Worm (Caenorhabditis elegans) whole organism, L4 larva: Measurements from ENCODE around the gene col-110.

Experiments used
- D1046.2 ChIP-seq: fragments of 200-800 bp; sonication (Bioruptor generic); IDR thresholded peaks from 2 replicates; pipeline ENCODE4 v1.3.6; 2022; ENCODE audit warnings: missing genetic modification characterization, missing compliant biosample characterization
- F37D6.2 ChIP-seq: sonication (generic microtip); optimal IDR thresholded peaks from 2 replicates; lab custom pipeline; 2016; ENCODE audit warnings: mild to moderate bottlenecking, missing genetic modification characterization, missing compliant biosample characterization
- R02D3.7 ChIP-seq: fragments of 150-350 bp; sonication (generic microtip); optimal IDR thresholded peaks from 3 replicates; lab custom pipeline; 2014; ENCODE audit warnings: missing biosample characterization, missing genetic modification characterization
- T20F7.1 ChIP-seq: fragments of 200-800 bp; sonication (Bioruptor generic); optimal IDR thresholded peaks from 2 replicates; lab custom pipeline; 2018; ENCODE audit warnings: mild to moderate bottlenecking, missing genetic modification characterization, missing compliant biosample characterization
- Y105C5A.15 ChIP-seq: fragments of 200-800 bp; sonication (Bioruptor generic); IDR thresholded peaks from 2 replicates; pipeline ENCODE4 v1.3.6; 2022; ENCODE audit warnings: missing genetic modification characterization, missing compliant biosample characterization
- Y48G9A.11 ChIP-seq: fragments of 200-800 bp; sonication (Bioruptor generic); IDR thresholded peaks from 2 replicates; pipeline ENCODE4 v1.3.6; 2022; ENCODE audit warnings: missing genetic modification reagents, missing genetic modification characterization, missing compliant biosample characterization
- Y5F2A.4 ChIP-seq: fragments of 200-800 bp; sonication (Bioruptor generic); optimal IDR thresholded peaks from 2 replicates; lab custom pipeline; 2018; ENCODE audit warnings: mild to moderate bottlenecking, missing genetic modification characterization, missing compliant biosample characterization
- Y75B8A.6 ChIP-seq: fragments of 200-800 bp; sonication (Bioruptor generic); IDR thresholded peaks from 2 replicates; pipeline ENCODE4 v1.3.6; 2022; ENCODE audit warnings: missing genetic modification reagents, missing genetic modification characterization, missing compliant biosample characterization
- ZK337.2 ChIP-seq: fragments of 200-800 bp; sonication (Bioruptor generic); IDR thresholded peaks from 2 replicates; pipeline ENCODE4 v1.3.6; 2022; ENCODE audit warnings: missing genetic modification reagents, missing genetic modification characterization, missing compliant biosample characterization
- aha-1 ChIP-seq: fragments of 150-350 bp; peaks from one replicate; lab custom pipeline; 2014; ENCODE audit warnings: missing biosample characterization, missing genetic modification characterization
- aly-2 ChIP-seq: sonication (generic microtip); optimal IDR thresholded peaks from 2 replicates; lab custom pipeline; 2018; ENCODE audit warnings: missing biosample characterization, missing genetic modification characterization
- ama-1 ChIP-seq: fragments of 150-350 bp; optimal IDR thresholded peaks from 2 replicates; lab custom pipeline; 2014; ENCODE audit warnings: inconsistent platforms, mixed read lengths
- ceh-32 ChIP-seq: sonication (generic microtip); optimal IDR thresholded peaks from 2 replicates; lab custom pipeline; 2016; ENCODE audit warnings: mild to moderate bottlenecking, missing genetic modification characterization, missing compliant biosample characterization; ENCODE audit not compliant: poor library complexity
- cey-2 ChIP-seq: sonication (generic microtip); optimal IDR thresholded peaks from 3 replicates; lab custom pipeline; 2017; ENCODE audit warnings: missing genetic modification characterization, mild to moderate bottlenecking, missing compliant biosample characterization, antibody characterized with exemption, borderline replicate concordance; ENCODE audit not compliant: insufficient read depth
- daf-12 ChIP-seq: fragments of 150-350 bp; optimal IDR thresholded peaks from 2 replicates; lab custom pipeline; 2014; ENCODE audit warnings: missing biosample characterization, missing genetic modification reagents, missing genetic modification characterization
- daf-16 ChIP-seq, 3 experiments: sonication (generic microtip); optimal IDR thresholded peaks; 2 replicates each; lab custom pipeline; 2016 to 2017; ENCODE audit warnings: missing genetic modification characterization in 3 of 3, missing genetic modification reagents in 3 of 3, mild to moderate bottlenecking in 2 of 3, missing compliant biosample characterization in 2 of 3, missing biosample characterization in 1 of 3, moderate library complexity in 1 of 3
- dmd-6 ChIP-seq: fragments of 200-800 bp; sonication (Bioruptor generic); IDR thresholded peaks from 2 replicates; pipeline ENCODE4 v1.3.6; 2022; ENCODE audit warnings: missing genetic modification reagents, missing genetic modification characterization, missing compliant biosample characterization
- fkh-10 ChIP-seq: fragments of 150-350 bp; optimal IDR thresholded peaks from 2 replicates; lab custom pipeline; 2014; ENCODE audit warnings: missing biosample characterization, missing genetic modification reagents, missing genetic modification characterization
- fos-1 ChIP-seq: fragments of 150-350 bp; optimal IDR thresholded peaks from 2 replicates; lab custom pipeline; 2014; ENCODE audit warnings: missing biosample characterization, missing genetic modification characterization
- gei-8 ChIP-seq: fragments of 200-800 bp; sonication (Bioruptor generic); optimal IDR thresholded peaks from 2 replicates; lab custom pipeline; 2018; ENCODE audit warnings: mild to moderate bottlenecking, missing genetic modification characterization, missing compliant biosample characterization
- hlh-11 ChIP-seq: fragments of 200-800 bp; sonication (Bioruptor generic); optimal IDR thresholded peaks from 2 replicates; lab custom pipeline; 2018; ENCODE audit warnings: mild to moderate bottlenecking, missing genetic modification characterization, missing compliant biosample characterization
- lin-1 ChIP-seq: fragments of 200-800 bp; sonication (Bioruptor generic); IDR thresholded peaks from 2 replicates; pipeline ENCODE4 v1.3.6; 2022; ENCODE audit warnings: missing genetic modification reagents, missing genetic modification characterization, missing compliant biosample characterization
- lin-13 ChIP-seq: fragments of 150-350 bp; optimal IDR thresholded peaks from 2 replicates; lab custom pipeline; 2014; ENCODE audit warnings: missing biosample characterization, missing genetic modification reagents, missing genetic modification characterization
- lin-38 ChIP-seq: fragments of 200-800 bp; sonication (Bioruptor generic); IDR thresholded peaks from 2 replicates; pipeline ENCODE4 v1.3.6; 2022; ENCODE audit warnings: missing genetic modification reagents, missing genetic modification characterization, missing compliant biosample characterization
- madf-5 ChIP-seq, 2 experiments: fragments of 200-800 bp; sonication (Bioruptor generic); IDR thresholded peaks; 2 replicates each; pipeline ENCODE4 v1.3.6; 2022; ENCODE audit warnings: missing compliant biosample characterization in 2 of 2, missing genetic modification characterization in 2 of 2
- mdl-1 ChIP-seq, 2 experiments: fragments of 150-350 bp in 1 of 2; sonication (generic microtip) in 1 of 2; optimal IDR thresholded peaks; 2 replicates each; lab custom pipeline; 2014 to 2017; ENCODE audit warnings: missing biosample characterization in 2 of 2, missing genetic modification characterization in 2 of 2
- mes-2 ChIP-seq: sonication (generic microtip); optimal IDR thresholded peaks from 2 replicates; lab custom pipeline; 2016; ENCODE audit warnings: missing genotype, mild to moderate bottlenecking, missing genetic modification characterization, missing compliant biosample characterization; ENCODE audit not compliant: poor library complexity, severe bottlenecking
- mxl-2 ChIP-seq: fragments of 200-800 bp; sonication (Bioruptor generic); conservative IDR thresholded peaks from 2 replicates; pipeline ENCODE4 v1.3.6; 2022; ENCODE audit warnings: missing genetic modification reagents, missing genetic modification characterization, missing compliant biosample characterization
- nhr-10 ChIP-seq: fragments of 150-350 bp; optimal IDR thresholded peaks from 2 replicates; lab custom pipeline; 2014; ENCODE audit warnings: missing biosample characterization, missing genetic modification characterization
- nhr-11 ChIP-seq: fragments of 150-350 bp; optimal IDR thresholded peaks from 2 replicates; lab custom pipeline; 2014; ENCODE audit warnings: missing biosample characterization, missing genetic modification characterization
- nhr-111 ChIP-seq: fragments of 200-800 bp; sonication (Bioruptor generic); optimal IDR thresholded peaks from 2 replicates; lab custom pipeline; 2018; ENCODE audit warnings: mild to moderate bottlenecking, missing genetic modification characterization, missing compliant biosample characterization
- nhr-25 ChIP-seq: sonication (generic microtip); optimal IDR thresholded peaks from 2 replicates; lab custom pipeline; 2017; ENCODE audit warnings: missing genetic modification characterization, mild to moderate bottlenecking, missing compliant biosample characterization, antibody characterized with exemption, moderate library complexity, borderline replicate concordance; ENCODE audit not compliant: insufficient read depth
- nhr-28 ChIP-seq: fragments of 150-350 bp; optimal IDR thresholded peaks from 2 replicates; lab custom pipeline; 2014; ENCODE audit warnings: missing biosample characterization, missing genetic modification characterization
- nhr-42 ChIP-seq: fragments of 200-800 bp; sonication (Bioruptor generic); IDR thresholded peaks from 2 replicates; pipeline ENCODE4 v1.3.6; 2022; ENCODE audit warnings: missing genetic modification characterization, missing compliant biosample characterization
- nhr-77 ChIP-seq: fragments of 150-350 bp; optimal IDR thresholded peaks from 2 replicates; lab custom pipeline; 2014; ENCODE audit warnings: missing biosample characterization, missing genetic modification characterization
- php-3 ChIP-seq: fragments of 200-800 bp; sonication (Bioruptor generic); IDR thresholded peaks from 2 replicates; pipeline ENCODE4 v1.3.6; 2022; ENCODE audit warnings: missing genetic modification reagents, missing genetic modification characterization, missing compliant biosample characterization
- saeg-2 ChIP-seq: fragments of 200-800 bp; sonication (Bioruptor generic); IDR thresholded peaks from 2 replicates; pipeline ENCODE4 v1.3.6; 2022; ENCODE audit warnings: missing genetic modification reagents, missing genetic modification characterization, missing compliant biosample characterization
- spr-1 ChIP-seq: sonication (generic microtip); optimal IDR thresholded peaks from 2 replicates; lab custom pipeline; 2016; ENCODE audit warnings: mild to moderate bottlenecking, missing genetic modification characterization, missing compliant biosample characterization
- unc-62 ChIP-seq, 3 experiments: fragments of 150-350 bp in 1 of 3; sonication (generic microtip); optimal IDR thresholded peaks in 2 of 3; peaks in 1 of 3; 1 replicate in 1 of 3; 2 replicates in 2 of 3; lab custom pipeline; 2014 to 2017; ENCODE audit warnings: missing biosample characterization in 3 of 3, missing genetic modification characterization in 3 of 3, missing genetic modification reagents in 3 of 3, missing genotype in 1 of 3
- vab-7 ChIP-seq: fragments of 200-800 bp; sonication (Bioruptor generic); IDR thresholded peaks from 2 replicates; pipeline ENCODE4 v1.3.6; 2022; ENCODE audit warnings: missing genetic modification reagents, missing genetic modification characterization, missing compliant biosample characterization
- ztf-7 ChIP-seq: fragments of 150-350 bp; optimal IDR thresholded peaks from 2 replicates; lab custom pipeline; 2014; ENCODE audit warnings: missing biosample characterization, missing genetic modification characterization

col-110 gene

DNA sequence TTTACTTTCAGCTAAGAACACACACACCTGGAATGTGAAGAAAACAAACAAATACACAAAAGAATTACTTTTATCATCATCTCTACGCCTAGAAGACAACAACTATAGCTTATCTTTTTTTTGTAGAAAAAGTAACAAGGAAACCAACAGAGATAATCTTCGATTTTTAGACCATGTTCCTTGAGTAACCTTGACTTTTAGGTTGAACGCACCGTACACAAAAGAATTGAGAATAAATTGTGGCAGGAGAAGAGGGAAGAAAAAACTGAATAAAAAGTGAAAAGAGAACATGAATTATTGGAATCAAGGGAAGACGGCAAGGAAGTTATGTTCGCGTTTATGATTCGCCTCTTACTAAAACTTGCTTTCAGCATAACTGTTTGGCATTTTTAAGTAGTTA lies 31.5 kb upstream of the col-110 start:
- TF ChIP-seq nhr-28 (peak; percentile 63), nhr-25 (tag; lab: Kevin White, UChicago) (peak; percentile 56), daf-12 (tag; lab: Kevin White, UChicago) (no peak)

DNA sequence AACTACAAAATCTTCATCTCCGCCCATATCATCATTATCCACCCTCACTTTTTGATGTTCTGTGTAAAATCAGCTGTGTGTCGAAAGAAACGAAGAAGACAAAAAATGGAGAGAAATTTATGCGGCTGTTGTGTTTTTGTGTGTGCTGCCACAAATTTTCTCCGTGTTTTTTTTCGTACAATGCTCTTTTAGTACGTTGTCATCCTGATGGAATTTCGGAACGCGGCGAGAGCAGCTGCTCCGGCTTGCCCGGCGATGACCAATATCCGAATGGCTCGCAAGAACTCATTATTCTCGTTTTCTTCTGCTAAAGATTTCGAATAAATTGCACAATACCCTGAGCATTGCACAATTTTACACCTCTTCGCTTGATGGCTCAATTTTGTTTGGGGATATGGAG lies 29.9 kb upstream of the col-110 start:
- TF ChIP-seq hlh-11 (peak; percentile 6), aha-1 (tag; lab: Kevin White, UChicago) (peak; percentile 76), nhr-28 (peak; percentile 41), T20F7.1 (no peak), ZK337.2 (GFP tag; lab: Robert Waterston, UW) (0 out of 2 replicates have a peak, but pooled peaks have one; percentile 28)

DNA sequence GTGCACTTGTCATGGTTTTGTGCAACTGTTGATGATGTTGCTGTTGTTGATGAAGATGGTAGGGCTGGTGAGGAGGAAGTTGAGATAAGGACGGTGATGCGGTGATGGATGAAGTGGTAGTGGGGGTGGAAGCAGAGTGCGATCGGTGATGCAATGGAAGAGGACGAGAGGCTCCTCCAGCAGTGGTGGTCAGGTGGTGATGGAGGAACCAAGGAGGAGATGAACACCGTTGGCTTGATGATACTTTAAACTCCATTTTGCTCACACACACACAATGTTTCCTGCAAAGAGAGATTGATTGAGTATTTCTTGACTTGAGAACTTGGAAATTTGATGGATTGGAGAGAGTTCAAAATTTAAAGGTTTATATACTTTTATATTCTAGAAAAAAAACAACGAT lies 28.4 kb upstream of the col-110 start, which contains the start of gene F19C7.8:
Gene F19C7.8, minus strand, starts transcription at position 256 of the 400 bp plus-strand sequence.
- TF ChIP-seq unc-62 (GFP tag; optimal IDR thresholded peaks at IDR 0.05 in 1 of 2; lab: Kevin White, UChicago) (peak in 1 of 2 experiments; percentile 78), unc-62 (tag; optimal IDR thresholded peaks at IDR 0.05; lab: Kevin White, UChicago) (no peak), R02D3.7 (tag; lab: Kevin White, UChicago) (no peak), F37D6.2 (tag; lab: Kevin White, UChicago) (no peak), nhr-11 (tag; lab: Kevin White, UChicago) (peak; percentile 29), daf-16 (GFP tag; optimal IDR thresholded peaks at IDR 0.05; lab: Kevin White, UChicago) (peak in 1 of 2 experiments; percentile 37), daf-16 (tag; optimal IDR thresholded peaks at IDR 0.05; lab: Kevin White, UChicago) (no peak), ZK337.2 (GFP tag; lab: Robert Waterston, UW) (peak; percentile 53; the same call in 1 of the 2 replicates), aly-2 (tag; lab: Kevin White, UChicago) (no peak), mxl-2 (GFP tag; lab: Robert Waterston, UW) (no peak), saeg-2 (GFP tag; lab: Robert Waterston, UW) (no peak)

ce11 chrIV:4636001-4636400 lies 26.5 kb upstream of the col-110 start, which contains the start of gene R105.5:
TSS of gene R105.5 (plus strand) at chrIV:4636301.
- TF ChIP-seq nhr-10 (tag; lab: Kevin White, UChicago) (no peak), ztf-7 (tag; lab: Kevin White, UChicago) (no peak), spr-1 (tag; lab: Kevin White, UChicago) (no peak), mes-2 (tag; lab: Kevin White, UChicago) (no peak), mdl-1 (tag; optimal IDR thresholded peaks at IDR 0.05; lab: Kevin White, UChicago) (no peak), vab-7 (GFP tag; lab: Robert Waterston, UW) (no peak), ama-1 (lab: Kevin White, UChicago) (no peak), hlh-11 (no peak), dmd-6 (no peak), lin-1 (GFP tag; lab: Robert Waterston, UW) (no peak), D1046.2 (GFP tag; lab: Robert Waterston, UW) (no peak)

- no peak for TF ChIP-seq nhr-111 (GFP tag; lab: Kevin White, UChicago)
- TF ChIP-seq cey-2 (tag; lab: Kevin White, UChicago): no peak
- no peak for TF ChIP-seq Y75B8A.6 (GFP tag; lab: Robert Waterston, UW)
- TF ChIP-seq madf-5 (GFP tag; IDR thresholded peaks at IDR 0.05; lab: Robert Waterston, UW): no peak
- no peak for TF ChIP-seq nhr-42 (GFP tag; lab: Robert Waterston, UW)
- no peak for TF ChIP-seq gei-8 (GFP tag; lab: Kevin White, UChicago)
- TF ChIP-seq ceh-32 (tag; lab: Kevin White, UChicago): no peak
- no peak for TF ChIP-seq nhr-77 (tag; lab: Kevin White, UChicago)
- no peak for TF ChIP-seq fkh-10
- no peak for TF ChIP-seq Y48G9A.11 (GFP tag; lab: Robert Waterston, UW)
- no peak for TF ChIP-seq lin-38 (GFP tag; lab: Robert Waterston, UW)
- TF ChIP-seq fos-1 (tag; lab: Kevin White, UChicago): no peak
- TF ChIP-seq nhr-28: no peak
- TF ChIP-seq Y105C5A.15 (GFP tag; lab: Robert Waterston, UW): no peak
- TF ChIP-seq mxl-2 (GFP tag; lab: Robert Waterston, UW): no peak
- TF ChIP-seq Y5F2A.4: no peak
- no peak for TF ChIP-seq D1046.2 (GFP tag; lab: Robert Waterston, UW)
- TF ChIP-seq lin-13 (GFP tag; lab: Kevin White, UChicago): no peak
- TF ChIP-seq php-3 (GFP tag; lab: Robert Waterston, UW): no peak
Observed at ce11 chrIV:4633393-4633792, 23.9 kb upstream of the col-110 start, which contains the start of gene R105.1. TSS of gene R105.1 (plus strand) at chrIV:4633693.
